In genomic region chr2L:427338-428234, dm6 we compare ENCODE assay signal across 1 fruit fly cellular context.
TF ChIP-seq lines count a peak whose summit lies in the region.

No protein-coding gene starts in this region.

TF ChIP-seq in whole organism, embryonic, 481 proteins besides CTCF, POLR2A, EP300 and RAD21 (continued from another document):
- peak; percentile 28; the same call in 1 of the 3 replicates for TF ChIP-seq tgo (GFP tag; IDR thresholded peaks at IDR 0.05; lab: Robert Waterston, UW)
- peak; percentile 18 for TF ChIP-seq Sox102F (GFP tag; optimal IDR thresholded peaks at IDR 0.05; lab: Kevin White, UChicago)
- no peak for TF ChIP-seq CG6765 (GFP tag; optimal IDR thresholded peaks at IDR 0.05; lab: Kevin White, UChicago)
- no peak for TF ChIP-seq Fer1 (GFP tag; optimal IDR thresholded peaks at IDR 0.05; lab: Kevin White, UChicago)
- TF ChIP-seq unc-4 (GFP tag; IDR thresholded peaks at IDR 0.05; lab: Robert Waterston, UW; ENCODE audit: partially characterized antibody) = no peak
- peak; percentile 41 for TF ChIP-seq CG1603 (tag; optimal IDR thresholded peaks at IDR 0.05; lab: Kevin White, UChicago)
- peak; percentile 16 for TF ChIP-seq CG16815 (GFP tag; optimal IDR thresholded peaks at IDR 0.05; lab: Kevin White, UChicago)
- no peak for TF ChIP-seq CG11695 (GFP tag; IDR thresholded peaks at IDR 0.05; lab: Robert Waterston, UW)
- TF ChIP-seq caup (GFP tag; optimal IDR thresholded peaks at IDR 0.05; lab: Kevin White, UChicago; ENCODE audit: severe bottlenecking) = no peak
- TF ChIP-seq Chrac-16 (GFP tag; optimal IDR thresholded peaks at IDR 0.05; lab: Kevin White, UChicago) = peak; percentile 22
- TF ChIP-seq sisA (GFP tag; IDR thresholded peaks at IDR 0.05; lab: Robert Waterston, UW) = peak; percentile 35
- TF ChIP-seq HLH4C (GFP tag; IDR thresholded peaks at IDR 0.05; lab: Robert Waterston, UW; ENCODE audit: partially characterized antibody) = no peak
- TF ChIP-seq ara (GFP tag; IDR thresholded peaks at IDR 0.05; lab: Robert Waterston, UW) = peak; percentile 60
- no peak for TF ChIP-seq CG3847 (GFP tag; IDR thresholded peaks at IDR 0.05; lab: Robert Waterston, UW)
- TF ChIP-seq Pdp1 (GFP tag; optimal IDR thresholded peaks at IDR 0.05; lab: Kevin White, UChicago) = peak in 1 of 2 experiments; percentile 13
- TF ChIP-seq Doc3 (GFP tag; IDR thresholded peaks at IDR 0.05; lab: Robert Waterston, UW; ENCODE audit: partially characterized antibody) = no peak
- TF ChIP-seq h (optimal IDR thresholded peaks at IDR 0.05; lab: Kevin White, UChicago) = no peak
- TF ChIP-seq Hsf (GFP tag; optimal IDR thresholded peaks at IDR 0.05; lab: Kevin White, UChicago) = peak; percentile 13
- TF ChIP-seq CG2120 (GFP tag; optimal IDR thresholded peaks at IDR 0.05; lab: Kevin White, UChicago) = peak; percentile 8
- TF ChIP-seq zfh1 (GFP tag; IDR thresholded peaks at IDR 0.05; lab: Robert Waterston, UW) = peak; percentile 54; the same call in 1 of the 3 replicates
- TF ChIP-seq crol (GFP tag; IDR thresholded peaks at IDR 0.05; lab: Robert Waterston, UW) = no peak
- TF ChIP-seq CG11085 (GFP tag; IDR thresholded peaks at IDR 0.05; lab: Robert Waterston, UW) = no peak
- peak; percentile 24 for TF ChIP-seq dmrt11E (tag; optimal IDR thresholded peaks at IDR 0.05; lab: Kevin White, UChicago)
- no peak for TF ChIP-seq jigr1 (GFP tag; IDR thresholded peaks at IDR 0.05; lab: Robert Waterston, UW)
- TF ChIP-seq CG14860 (GFP tag; IDR thresholded peaks at IDR 0.05; lab: Robert Waterston, UW; ENCODE audit: partially characterized antibody) = no peak
- TF ChIP-seq shn (GFP tag; optimal IDR thresholded peaks at IDR 0.05; lab: Kevin White, UChicago) = peak; percentile 30
- peak; percentile 21 for TF ChIP-seq CG9727 (GFP tag; optimal IDR thresholded peaks at IDR 0.05; lab: Kevin White, UChicago)
- peak; percentile 53 for TF ChIP-seq tio (GFP tag; optimal IDR thresholded peaks at IDR 0.05; lab: Kevin White, UChicago)
- peak; percentile 27 for TF ChIP-seq Xbp1 (GFP tag; optimal IDR thresholded peaks at IDR 0.05; lab: Kevin White, UChicago)
- TF ChIP-seq cato (GFP tag; optimal IDR thresholded peaks at IDR 0.05; lab: Kevin White, UChicago; ENCODE audit: borderline replicate concordance) = no peak
- peak; percentile 28; the same call in 1 of the 2 replicates for TF ChIP-seq Adf1 (GFP tag; IDR thresholded peaks at IDR 0.05; lab: Robert Waterston, UW)
- no peak for TF ChIP-seq CG15073 (GFP tag; optimal IDR thresholded peaks at IDR 0.05; lab: Kevin White, UChicago)
- TF ChIP-seq lbe (GFP tag; optimal IDR thresholded peaks at IDR 0.05; lab: Kevin White, UChicago) = peak; percentile 86
- TF ChIP-seq Hr39 (optimal IDR thresholded peaks at IDR 0.05; lab: Kevin White, UChicago) = no peak
- TF ChIP-seq Side (GFP tag; optimal IDR thresholded peaks at IDR 0.05; lab: Kevin White, UChicago) = peak; percentile 1
- TF ChIP-seq sc (optimal IDR thresholded peaks at IDR 0.05; lab: Kevin White, UChicago) = no peak
- TF ChIP-seq sc (GFP tag; optimal IDR thresholded peaks at IDR 0.05; lab: Kevin White, UChicago) = no peak
- TF ChIP-seq Xrp1 (GFP tag; IDR thresholded peaks at IDR 0.05; lab: Robert Waterston, UW) = peak; percentile 71
- peak; percentile 16 for TF ChIP-seq CG6813 (GFP tag; optimal IDR thresholded peaks at IDR 0.05; lab: Kevin White, UChicago)
- TF ChIP-seq sr (GFP tag; IDR thresholded peaks at IDR 0.05; lab: Robert Waterston, UW) = no peak
- TF ChIP-seq Drgx (GFP tag; IDR thresholded peaks at IDR 0.05; lab: Robert Waterston, UW) = peak; percentile 93
- TF ChIP-seq CG17328 (GFP tag; IDR thresholded peaks at IDR 0.05; lab: Robert Waterston, UW) = peak; percentile 52; the same call in 1 of the 2 replicates
- TF ChIP-seq lilli (GFP tag; optimal IDR thresholded peaks at IDR 0.05; lab: Kevin White, UChicago) = peak; percentile 6
- peak; percentile 23 for TF ChIP-seq Blimp-1 (GFP tag; optimal IDR thresholded peaks at IDR 0.05; lab: Kevin White, UChicago)
- no peak for TF ChIP-seq CG10209 (GFP tag; optimal IDR thresholded peaks at IDR 0.05; lab: Kevin White, UChicago)
- TF ChIP-seq CG8944 (GFP tag; optimal IDR thresholded peaks at IDR 0.05; lab: Kevin White, UChicago) = peak; percentile 19
- peak; percentile 71 for TF ChIP-seq zf30C (GFP tag; optimal IDR thresholded peaks at IDR 0.05; lab: Kevin White, UChicago)
- TF ChIP-seq jumu (GFP tag; optimal IDR thresholded peaks at IDR 0.05; lab: Kevin White, UChicago) = peak; percentile 23
- TF ChIP-seq CG17912 (GFP tag; optimal IDR thresholded peaks at IDR 0.05; lab: Kevin White, UChicago) = no peak
- TF ChIP-seq vfl (GFP tag; optimal IDR thresholded peaks at IDR 0.05; lab: Kevin White, UChicago) = peak; percentile 4
- peak; percentile 47 for TF ChIP-seq CG10979 (tag; optimal IDR thresholded peaks at IDR 0.05; lab: Kevin White, UChicago)
- TF ChIP-seq Ptx1 (GFP tag; IDR thresholded peaks at IDR 0.05; lab: Robert Waterston, UW) = 0 out of 2 replicates have a peak, but pooled peaks have one; percentile 24
- TF ChIP-seq mam (GFP tag; optimal IDR thresholded peaks at IDR 0.05; lab: Kevin White, UChicago) = no peak
- no peak for TF ChIP-seq CG1792 (GFP tag; optimal IDR thresholded peaks at IDR 0.05; lab: Kevin White, UChicago)
- TF ChIP-seq lov (optimal IDR thresholded peaks at IDR 0.05; lab: Kevin White, UChicago) = no peak
- TF ChIP-seq lov (GFP tag; IDR thresholded peaks at IDR 0.05; lab: Robert Waterston, UW) = 0 out of 3 replicates have a peak, but pooled peaks have one; percentile 66
- TF ChIP-seq bsh (GFP tag; optimal IDR thresholded peaks at IDR 0.05; lab: Kevin White, UChicago) = peak; percentile 30 to 74
- no peak for TF ChIP-seq CG13296 (GFP tag; optimal IDR thresholded peaks at IDR 0.05; lab: Kevin White, UChicago)
- peak; percentile 35; the same call in 1 of the 2 replicates for TF ChIP-seq vvl (GFP tag; IDR thresholded peaks at IDR 0.05; lab: Robert Waterston, UW)
- no peak for TF ChIP-seq Bteb2 (GFP tag; optimal IDR thresholded peaks at IDR 0.05; lab: Kevin White, UChicago)
- TF ChIP-seq corto (GFP tag; optimal IDR thresholded peaks at IDR 0.05; lab: Kevin White, UChicago) = peak; percentile 92
- peak; percentile 22 for TF ChIP-seq CG18262 (tag; optimal IDR thresholded peaks at IDR 0.05; lab: Kevin White, UChicago)
- peak; percentile 6 for TF ChIP-seq CG2712 (tag; optimal IDR thresholded peaks at IDR 0.05; lab: Kevin White, UChicago)
- peak; percentile 41 for TF ChIP-seq CG32532 (GFP tag; IDR thresholded peaks at IDR 0.05; lab: Robert Waterston, UW)
- TF ChIP-seq CG6689 (GFP tag; IDR thresholded peaks at IDR 0.05; lab: Robert Waterston, UW) = peak; percentile 56
- TF ChIP-seq CG31388 (GFP tag; optimal IDR thresholded peaks at IDR 0.05; lab: Kevin White, UChicago) = no peak
- TF ChIP-seq E2f1 (GFP tag; IDR thresholded peaks at IDR 0.05; lab: Robert Waterston, UW) = 0 out of 2 replicates have a peak, but pooled peaks have one; percentile 25
- peak; percentile 5 for TF ChIP-seq CG17385 (GFP tag; optimal IDR thresholded peaks at IDR 0.05; lab: Kevin White, UChicago)
- no peak for TF ChIP-seq CG12219 (GFP tag; optimal IDR thresholded peaks at IDR 0.05; lab: Kevin White, UChicago)
- TF ChIP-seq CG13287 (GFP tag; IDR thresholded peaks at IDR 0.05; lab: Robert Waterston, UW; ENCODE audit: partially characterized antibody) = no peak
- TF ChIP-seq br (optimal IDR thresholded peaks at IDR 0.05; lab: Kevin White, UChicago) = no peak
- TF ChIP-seq Lim3 (GFP tag; IDR thresholded peaks at IDR 0.05; lab: Robert Waterston, UW) = no peak
- no peak for TF ChIP-seq pfk (GFP tag; optimal IDR thresholded peaks at IDR 0.05; lab: Kevin White, UChicago)
- peak; percentile 17 for TF ChIP-seq CG4820 (GFP tag; optimal IDR thresholded peaks at IDR 0.05; lab: Kevin White, UChicago)
- no peak for TF ChIP-seq Trl (optimal IDR thresholded peaks at IDR 0.05; lab: Kevin White, UChicago)
- no peak for TF ChIP-seq Trl (GFP tag; optimal IDR thresholded peaks at IDR 0.05; lab: Kevin White, UChicago)
- no peak for TF ChIP-seq klu (GFP tag; IDR thresholded peaks at IDR 0.05; lab: Robert Waterston, UW)
- TF ChIP-seq CG18599 (GFP tag; optimal IDR thresholded peaks at IDR 0.05; lab: Kevin White, UChicago) = peak; percentile 23
- TF ChIP-seq CG3281 (GFP tag; optimal IDR thresholded peaks at IDR 0.05; lab: Kevin White, UChicago) = no peak
- TF ChIP-seq CG10267 (tag; optimal IDR thresholded peaks at IDR 0.05; lab: Kevin White, UChicago) = peak; percentile 3
- peak; percentile 66; the same call in 1 of the 3 replicates for TF ChIP-seq ci (GFP tag; IDR thresholded peaks at IDR 0.05; lab: Robert Waterston, UW)
- no peak for TF ChIP-seq CG17568 (GFP tag; optimal IDR thresholded peaks at IDR 0.05; lab: Kevin White, UChicago)
- no peak for TF ChIP-seq slou (GFP tag; optimal IDR thresholded peaks at IDR 0.05; lab: Kevin White, UChicago)
- TF ChIP-seq ind (GFP tag; optimal IDR thresholded peaks at IDR 0.05; lab: Kevin White, UChicago) = peak; percentile 4
